Fruit fly (Drosophila melanogaster): ENCODE data around the gene PolA2.
A peak's percentile ranks its signal among the peaks of the same experiment; 100 is the strongest.

PolA2 gene

DNA sequence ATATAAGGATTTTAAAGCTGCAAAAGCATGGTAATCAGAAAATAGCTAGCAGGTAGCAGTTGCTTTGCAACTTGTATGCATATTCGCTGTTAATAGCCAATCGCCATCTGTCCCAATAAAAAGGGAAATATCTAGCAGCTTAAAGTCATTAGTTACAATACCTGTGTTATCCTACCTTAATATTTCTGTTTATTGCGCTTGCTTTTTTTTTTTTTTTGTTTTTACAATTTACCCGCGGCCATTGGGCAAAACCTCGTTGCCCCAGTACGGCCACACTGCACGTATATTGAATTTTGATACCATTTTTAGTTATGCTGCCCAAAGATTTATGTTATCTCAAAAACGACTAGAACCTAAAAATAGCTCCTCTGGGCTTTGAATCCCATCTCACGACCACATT is 33.3 kb downstream of the PolA2 start (continued):
- no peak for TF ChIP-seq dmrt11E (tag; optimal IDR thresholded peaks at IDR 0.05)
- TF ChIP-seq CG7928 (GFP tag; optimal IDR thresholded peaks at IDR 0.05) = no peak
- TF ChIP-seq z (GFP tag; IDR thresholded peaks at IDR 0.05) = no peak
- no peak for TF ChIP-seq MESR4 (GFP tag; optimal IDR thresholded peaks at IDR 0.05)
- TF ChIP-seq dan (GFP tag; IDR thresholded peaks at IDR 0.05) = no peak

DNA sequence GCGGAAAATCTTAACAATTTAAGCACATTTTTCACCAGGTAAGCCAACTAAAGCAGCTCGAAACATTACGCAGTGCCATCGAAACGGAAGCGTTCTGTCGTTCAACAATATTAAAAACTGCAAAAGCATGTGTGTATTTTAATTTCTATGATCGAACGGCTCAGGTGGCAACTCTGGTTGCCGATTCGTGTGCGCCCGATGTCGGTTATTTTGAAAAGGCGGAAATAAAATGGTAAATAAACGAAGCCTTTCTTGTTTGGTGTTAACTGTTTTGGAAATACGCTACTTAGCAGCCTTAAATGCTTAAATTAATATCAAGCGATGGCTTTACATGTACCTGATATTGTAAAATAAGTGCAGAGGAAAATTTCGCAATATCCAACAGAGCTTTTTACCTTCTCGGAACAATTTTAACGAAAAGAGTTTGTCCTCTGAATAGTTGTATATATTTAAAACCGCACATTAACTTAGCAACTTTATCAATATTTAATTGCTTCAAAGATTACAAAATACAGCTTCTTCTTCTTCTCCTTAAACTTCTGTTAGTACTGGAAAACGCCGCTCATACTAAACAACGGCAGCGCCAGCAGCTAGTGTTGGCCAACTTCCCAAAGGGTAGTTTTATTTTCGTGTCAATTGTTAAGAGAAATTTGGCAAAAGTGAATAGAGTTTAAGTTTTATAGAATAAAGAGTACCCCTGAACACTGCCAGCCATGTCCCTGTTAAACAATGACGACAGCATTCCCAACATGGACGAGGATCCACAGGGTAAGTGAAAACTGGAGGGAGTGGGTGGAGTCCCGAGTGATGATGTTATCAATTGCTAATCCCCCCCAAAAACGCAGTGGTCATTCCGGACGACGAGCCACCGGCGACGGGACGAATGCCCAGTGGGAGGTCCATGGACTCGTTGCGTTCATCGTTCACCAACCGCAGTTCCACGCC is 34.4 kb downstream of the PolA2 start, which contains the start of gene CG5934:
CG5934 (plus strand) TSS at position 588 of the 945 bp plus-strand sequence.
- TF ChIP-seq inv (GFP tag; IDR thresholded peaks at IDR 0.05; ENCODE audit: partially characterized antibody) = no peak
- TF ChIP-seq CG14965 (GFP tag; optimal IDR thresholded peaks at IDR 0.05; ENCODE audit: borderline replicate concordance) = no peak
- TF ChIP-seq chinmo (GFP tag; IDR thresholded peaks at IDR 0.05; ENCODE audit: partially characterized antibody) = no peak
- no peak for TF ChIP-seq bsh (GFP tag; optimal IDR thresholded peaks at IDR 0.05)
- no peak for TF ChIP-seq Gsc (GFP tag; IDR thresholded peaks at IDR 0.05)
- TF ChIP-seq CG31365 (tag; optimal IDR thresholded peaks at IDR 0.05) = no peak
- TF ChIP-seq CG17568 (GFP tag; optimal IDR thresholded peaks at IDR 0.05) = no peak
- TF ChIP-seq TFAM (GFP tag; optimal IDR thresholded peaks at IDR 0.05) = no peak
- no peak for TF ChIP-seq Dip2 (GFP tag; IDR thresholded peaks at IDR 0.05)
- peak; percentile 1 for TF ChIP-seq YL-1 (GFP tag; optimal IDR thresholded peaks at IDR 0.05)
- TF ChIP-seq schlank (tag; optimal IDR thresholded peaks at IDR 0.05) = no peak
- no peak for TF ChIP-seq CG33557 (GFP tag; optimal IDR thresholded peaks at IDR 0.05)
- peak; percentile 36 for TF ChIP-seq CG9817 (tag; optimal IDR thresholded peaks at IDR 0.05)
- TF ChIP-seq toy (GFP tag; IDR thresholded peaks at IDR 0.05) = no peak
- no peak for TF ChIP-seq z (GFP tag; IDR thresholded peaks at IDR 0.05)
- no peak for TF ChIP-seq CG5180 (GFP tag; optimal IDR thresholded peaks at IDR 0.05)
- TF ChIP-seq insv (GFP tag; optimal IDR thresholded peaks at IDR 0.05) = no peak
- TF ChIP-seq CG2199 (GFP tag; IDR thresholded peaks at IDR 0.05) = no peak
- TF ChIP-seq Hr51 (GFP tag; optimal IDR thresholded peaks at IDR 0.05) = peak; percentile 5 to 35
- peak; percentile 20 for TF ChIP-seq grn (GFP tag; optimal IDR thresholded peaks at IDR 0.05)
- no peak for TF ChIP-seq CG6689 (GFP tag; IDR thresholded peaks at IDR 0.05)
- TF ChIP-seq CG12942 (GFP tag; optimal IDR thresholded peaks at IDR 0.05) = peak; percentile 31
- no peak for TF ChIP-seq onecut (GFP tag; IDR thresholded peaks at IDR 0.05)
- no peak for TF ChIP-seq lbe (GFP tag; optimal IDR thresholded peaks at IDR 0.05)
- no peak for TF ChIP-seq CG12104 (GFP tag; optimal IDR thresholded peaks at IDR 0.05)
- TF ChIP-seq aop (GFP tag; IDR thresholded peaks at IDR 0.05) = no peak
- no peak for TF ChIP-seq CG15696 (tag; optimal IDR thresholded peaks at IDR 0.05)
- TF ChIP-seq wek (GFP tag; optimal IDR thresholded peaks at IDR 0.05) = no peak
- peak; percentile 27; the same call in 1 of the 3 replicates for TF ChIP-seq Aef1 (GFP tag; IDR thresholded peaks at IDR 0.05)
- no peak for TF ChIP-seq ab (GFP tag; optimal IDR thresholded peaks at IDR 0.05)
- TF ChIP-seq Mrtf (GFP tag; IDR thresholded peaks at IDR 0.05) = no peak
- no peak for TF ChIP-seq CG10209 (GFP tag; optimal IDR thresholded peaks at IDR 0.05)
- no peak for TF ChIP-seq Asciz (GFP tag; optimal IDR thresholded peaks at IDR 0.05)
- no peak for TF ChIP-seq prd (optimal IDR thresholded peaks at IDR 0.05)
- TF ChIP-seq prd (GFP tag; IDR thresholded peaks at IDR 0.05) = no peak
- no peak for TF ChIP-seq ftz-f1 (GFP tag; optimal IDR thresholded peaks at IDR 0.05)
- TF ChIP-seq CG1529 (GFP tag; optimal IDR thresholded peaks at IDR 0.05) = peak; percentile 8
- TF ChIP-seq jumu (GFP tag; optimal IDR thresholded peaks at IDR 0.05) = peak; percentile 38
- TF ChIP-seq dan (GFP tag; IDR thresholded peaks at IDR 0.05) = no peak
- TF ChIP-seq nom (GFP tag; optimal IDR thresholded peaks at IDR 0.05) = peak; percentile 51
- TF ChIP-seq Ets65A (GFP tag) = peak; percentile 95
- no peak for TF ChIP-seq cato (GFP tag; optimal IDR thresholded peaks at IDR 0.05; ENCODE audit: borderline replicate concordance)
- peak; percentile 16 for TF ChIP-seq CG17186 (GFP tag; optimal IDR thresholded peaks at IDR 0.05)
- TF ChIP-seq Hr39 (optimal IDR thresholded peaks at IDR 0.05) = no peak

All from whole organism, embryonic.